Fruit fly (Drosophila melanogaster) whole organism: ENCODE results near the gene endos.

ENCODE experiments used
- EcR ChIP-seq, 2 experiments: fragments of >200 bp; optimal IDR thresholded peaks; 2 replicates each; lab custom pipeline; 2017; ENCODE audit warnings: missing biosample characterization in 2 of 2, missing genetic modification characterization in 2 of 2, missing genetic modification reagents in 2 of 2
- pan ChIP-seq: fragments of >200 bp; optimal IDR thresholded peaks from 2 replicates; lab custom pipeline; 2017
- psq ChIP-seq: fragments of >200 bp; optimal IDR thresholded peaks from 2 replicates; lab custom pipeline; 2017
- usp ChIP-seq: fragments of >200 bp; optimal IDR thresholded peaks from 2 replicates; lab custom pipeline; 2017; ENCODE audit warnings: missing biosample characterization, missing genetic modification characterization, mixed read lengths

- TF ChIP-seq EcR (GFP tag; optimal IDR thresholded peaks at IDR 0.05; lab: Kevin White, UChicago) (no peak), usp (GFP tag; lab: Kevin White, UChicago) (no peak), pan (lab: Kevin White, UChicago) (no peak), psq (lab: Kevin White, UChicago) (no peak)
Measured at dm6 chr3L:14003297-14004040, 28.0 kb downstream of the endos start.
